Fruit fly (Drosophila melanogaster) whole organism, embryonic: ENCODE data around the gene CG31122.

Experiments used
- CG10147 ChIP-seq: fragments of 200-800 bp; sonication (Bioruptor generic); optimal IDR thresholded peaks from 2 replicates; lab custom pipeline; 2019; ENCODE audit warnings: missing biosample characterization, mild to moderate bottlenecking, missing genetic modification characterization, moderate library complexity
- CG9817 ChIP-seq: fragments of 200-800 bp; sonication (Bioruptor generic); optimal IDR thresholded peaks from 2 replicates; lab custom pipeline; 2018; ENCODE audit warnings: missing biosample characterization, mild to moderate bottlenecking, missing genetic modification characterization, moderate library complexity
- Xrp1 ChIP-seq: fragments of 200-800 bp; sonication (Bioruptor generic); IDR thresholded peaks from 2 replicates; pipeline ENCODE4 v1.3.6; 2022; ENCODE audit warnings: missing biosample characterization, missing genetic modification characterization
- z ChIP-seq: fragments of 200-800 bp; sonication (Bioruptor generic); IDR thresholded peaks from 3 replicates; pipeline ENCODE4 v1.3.6; 2022; ENCODE audit warnings: missing biosample characterization, missing genetic modification characterization

dm6 chr3R:18381014-18381512, 31.6 kb downstream of the CG31122 start, which contains the start of gene CG7675:
- TF ChIP-seq CG9817 (tag; lab: Kevin White, UChicago) (no peak), CG10147 (GFP tag; lab: Kevin White, UChicago) (no peak), Xrp1 (GFP tag; lab: Robert Waterston, UW) (no peak), z (GFP tag; lab: Robert Waterston, UW) (no peak)
